Worm (Caenorhabditis elegans): ENCODE results near the gene gsp-1.
A peak's percentile ranks its signal among the peaks of the same experiment; 100 is the strongest.

The gsp-1 gene

ce11 chrV:10657959-10658358 is 24.3 kb upstream of the gsp-1 start, which contains the start of gene tut-2 (continued):
- TF ChIP-seq mdl-1 (tag; optimal IDR thresholded peaks at IDR 0.05) (no peak), mep-1 (tag; optimal IDR thresholded peaks at IDR 0.05) (no peak), nhr-20 (tag; optimal IDR thresholded peaks at IDR 0.05) (no peak), nhr-11 (tag; optimal IDR thresholded peaks at IDR 0.05) (no peak), nhr-76 (tag; optimal IDR thresholded peaks at IDR 0.05) (no peak)

DNA sequence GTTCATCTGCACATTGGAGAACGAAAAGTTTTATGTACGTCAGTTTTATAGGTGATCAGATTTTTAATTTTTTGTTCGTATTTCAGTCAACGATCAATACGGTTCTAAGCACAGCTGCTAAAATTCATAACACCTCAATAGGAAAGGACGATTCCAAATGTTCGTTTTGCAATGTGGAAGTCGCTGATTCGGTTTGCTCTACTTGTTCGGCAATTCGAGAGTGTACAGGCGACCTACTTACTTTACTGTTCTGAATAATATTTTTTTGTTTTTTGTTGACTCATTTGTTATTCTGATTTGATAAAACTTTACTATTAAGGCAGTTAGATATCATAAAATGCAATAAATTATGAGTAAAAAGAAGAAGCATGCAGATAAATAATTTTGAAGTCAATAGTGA is 22.9 kb upstream of the gsp-1 start:
- no peak for TF ChIP-seq unc-30 (tag; optimal IDR thresholded peaks at IDR 0.05)
- TF ChIP-seq snu-23 (GFP tag; optimal IDR thresholded peaks at IDR 0.05), result no peak
- TF ChIP-seq C34B4.2 (tag; optimal IDR thresholded peaks at IDR 0.05), result no peak
- no peak for TF ChIP-seq skn-1 (tag; optimal IDR thresholded peaks at IDR 0.05)
- no peak for TF ChIP-seq tbx-2 (tag; optimal IDR thresholded peaks at IDR 0.05)

ce11 chrV:10661417-10661945 is 20.7 kb upstream of the gsp-1 start, which contains the start of gene sqv-4:
TSS of gene sqv-4 (minus strand) at chrV:10661467.
- TF ChIP-seq lsy-2 (tag; optimal IDR thresholded peaks at IDR 0.05) (peak; percentile 28 to 78), lin-35 (GFP tag; optimal IDR thresholded peaks at IDR 0.05) (peak; percentile 81 to 92), ceh-88 (GFP tag; IDR thresholded peaks at IDR 0.05) (no peak), nhr-28 (tag; optimal IDR thresholded peaks at IDR 0.05) (no peak), aha-1 (tag; optimal IDR thresholded peaks at IDR 0.05) (no peak), nhr-85 (tag) (peak; percentile 10), lir-3 (tag; optimal IDR thresholded peaks at IDR 0.05; ENCODE audit: poor library complexity) (no peak), elt-3 (tag; optimal IDR thresholded peaks at IDR 0.05) (no peak), alr-1 (tag; optimal IDR thresholded peaks at IDR 0.05; ENCODE audit: borderline replicate concordance) (no peak), mab-9 (GFP tag; IDR thresholded peaks at IDR 0.05) (no peak), nhr-77 (tag; optimal IDR thresholded peaks at IDR 0.05) (no peak), nhr-19 (GFP tag; conservative IDR thresholded peaks at IDR 0.05) (peak; percentile 16; the same call in 1 of the 2 replicates), nhr-47 (tag; optimal IDR thresholded peaks at IDR 0.05) (peak; percentile 55), nhr-12 (tag; optimal IDR thresholded peaks at IDR 0.05) (no peak), mef-2 (tag; optimal IDR thresholded peaks at IDR 0.05) (no peak), jun-1 (tag; optimal IDR thresholded peaks at IDR 0.05) (no peak), ama-1 (optimal IDR thresholded peaks at IDR 0.05) (no peak), fkh-8 (tag; optimal IDR thresholded peaks at IDR 0.05) (no peak), mep-1 (tag; optimal IDR thresholded peaks at IDR 0.05) (peak; percentile 18), lin-14 (GFP tag; optimal IDR thresholded peaks at IDR 0.05) (no peak), grh-1 (GFP tag; IDR thresholded peaks at IDR 0.05) (no peak), unc-86 (tag; optimal IDR thresholded peaks at IDR 0.05) (peak; percentile 10), xbp-1 (tag; optimal IDR thresholded peaks at IDR 0.05) (peak; percentile 59), fkh-10 (GFP tag; optimal IDR thresholded peaks at IDR 0.05) (no peak), dpl-1 (GFP tag; optimal IDR thresholded peaks at IDR 0.05) (peak; percentile 82 to 88 (median 84)), unc-62 (GFP tag; optimal IDR thresholded peaks at IDR 0.05) (no peak), swsn-7 (tag; optimal IDR thresholded peaks at IDR 0.05) (peak; percentile 47), ceh-8 (GFP tag; optimal IDR thresholded peaks at IDR 0.05) (no peak), fkh-4 (tag; optimal IDR thresholded peaks at IDR 0.05; ENCODE audit: borderline replicate concordance) (no peak), zip-4 (GFP tag; optimal IDR thresholded peaks at IDR 0.05) (no peak), lin-13 (GFP tag; optimal IDR thresholded peaks at IDR 0.05) (no peak), ceh-82 (tag; optimal IDR thresholded peaks at IDR 0.05) (no peak), pag-3 (tag; optimal IDR thresholded peaks at IDR 0.05; ENCODE audit: borderline replicate concordance, insufficient read depth) (no peak), zag-1 (tag; optimal IDR thresholded peaks at IDR 0.05) (no peak), dsc-1 (tag; optimal IDR thresholded peaks at IDR 0.05) (peak; percentile 44), vab-15 (tag; optimal IDR thresholded peaks at IDR 0.05) (no peak), nhr-71 (tag; optimal IDR thresholded peaks at IDR 0.05) (peak; percentile 70), irx-1 (tag; optimal IDR thresholded peaks at IDR 0.05) (peak; percentile 0), snu-23 (GFP tag; optimal IDR thresholded peaks at IDR 0.05) (peak; percentile 67), efl-1 (optimal IDR thresholded peaks at IDR 0.05) (peak; percentile 28 to 89), efl-1 (GFP tag; optimal IDR thresholded peaks at IDR 0.05 in 1 of 2) (peak; percentile 86 to 98), Y116A8C.19 (tag; optimal IDR thresholded peaks at IDR 0.05; ENCODE audit: borderline replicate concordance) (no peak)

Measured in whole organism, L1 larva.